Fruit fly (Drosophila melanogaster): ENCODE results near the gene Spn27A.

dm6 chr2L:6716182-6716770 is 43.1 kb upstream of the Spn27A start, which contains the start of gene AkhR:
- TF ChIP-seq dl (GFP tag; optimal IDR thresholded peaks at IDR 0.05; ENCODE audit: insufficient read depth in 1 of 2, partially characterized antibody in 2 of 2) (no peak), Jra (GFP tag; optimal IDR thresholded peaks at IDR 0.05) (no peak), usp (GFP tag; optimal IDR thresholded peaks at IDR 0.05) (no peak), OdsH (GFP tag; optimal IDR thresholded peaks at IDR 0.05) (no peak), Dfd (GFP tag; optimal IDR thresholded peaks at IDR 0.05) (no peak), psq (GFP tag; optimal IDR thresholded peaks at IDR 0.05) (no peak), Sp1 (GFP tag; optimal IDR thresholded peaks at IDR 0.05) (no peak), Abd-B (GFP tag; optimal IDR thresholded peaks at IDR 0.05) (no peak), CG9705 (GFP tag; optimal IDR thresholded peaks at IDR 0.05) (no peak), br (GFP tag; optimal IDR thresholded peaks at IDR 0.05) (no peak)
